Worm (Caenorhabditis elegans) whole organism, young adult: ENCODE data around the gene F11A10.5.

Experiments
- B0336.3 ChIP-seq: fragments of 200-800 bp; sonication (Bioruptor generic); IDR thresholded peaks from 2 replicates; pipeline ENCODE4 v1.3.6; 2022; ENCODE audit warnings: missing genetic modification characterization, missing compliant biosample characterization
- C17E4.6 ChIP-seq: fragments of 200-800 bp; sonication (Bioruptor generic); IDR thresholded peaks from 2 replicates; pipeline ENCODE4 v1.3.6; 2022; ENCODE audit warnings: missing genetic modification reagents, missing genetic modification characterization, missing compliant biosample characterization
- F23B12.7 ChIP-seq: sonication (generic microtip); optimal IDR thresholded peaks from 2 replicates; lab custom pipeline; 2017; ENCODE audit warnings: missing genetic modification characterization, mild to moderate bottlenecking, missing compliant biosample characterization, antibody characterized with exemption, moderate library complexity; ENCODE audit not compliant: insufficient read depth
- F33H1.4 ChIP-seq: fragments of 200-800 bp; sonication (Bioruptor generic); IDR thresholded peaks from 2 replicates; pipeline ENCODE4 v1.3.6; 2022; ENCODE audit warnings: missing genetic modification reagents, missing genetic modification characterization, missing compliant biosample characterization
- F37B4.10 ChIP-seq: fragments of 200-800 bp; sonication (Bioruptor generic); IDR thresholded peaks from 2 replicates; pipeline ENCODE4 v1.3.6; 2022; ENCODE audit warnings: missing genetic modification characterization, missing compliant biosample characterization
- F52B5.7 ChIP-seq: sonication (generic microtip); optimal IDR thresholded peaks from 2 replicates; lab custom pipeline; 2016; ENCODE audit warnings: mild to moderate bottlenecking, missing genetic modification characterization, missing compliant biosample characterization
- F55B11.4 ChIP-seq: sonication (generic microtip); optimal IDR thresholded peaks from 2 replicates; lab custom pipeline; 2016; ENCODE audit warnings: missing compliant biosample characterization, missing genetic modification characterization, borderline replicate concordance; ENCODE audit not compliant: insufficient read depth
- K11D2.4 ChIP-seq: fragments of 200-800 bp; sonication (Bioruptor generic); IDR thresholded peaks from 2 replicates; pipeline ENCODE4 v1.3.6; 2022; ENCODE audit warnings: missing genetic modification reagents, missing genetic modification characterization, missing compliant biosample characterization
- T07F8.4 ChIP-seq: sonication (generic microtip); optimal IDR thresholded peaks from 2 replicates; lab custom pipeline; 2016; ENCODE audit warnings: mild to moderate bottlenecking, missing genetic modification characterization, moderate library complexity, missing compliant biosample characterization
- Y79H2A.3 ChIP-seq: fragments of 200-800 bp; sonication (Bioruptor generic); conservative IDR thresholded peaks from 2 replicates; pipeline ENCODE4 v1.3.6; 2022; ENCODE audit warnings: missing genetic modification reagents, missing genetic modification characterization, missing compliant biosample characterization
- Y95B8A.8 ChIP-seq: fragments of 200-800 bp; sonication (Bioruptor generic); IDR thresholded peaks from 2 replicates; pipeline ENCODE4 v1.3.6; 2022; ENCODE audit warnings: missing genetic modification reagents, missing genetic modification characterization, missing compliant biosample characterization
- athp-1 ChIP-seq: sonication (generic microtip); optimal IDR thresholded peaks from 2 replicates; lab custom pipeline; 2017; ENCODE audit warnings: mild to moderate bottlenecking, missing genetic modification characterization, missing compliant biosample characterization
- attf-3 ChIP-seq: fragments of 200-800 bp; sonication (Bioruptor generic); conservative IDR thresholded peaks from 2 replicates; pipeline ENCODE4 v1.3.6; 2022; ENCODE audit warnings: missing genetic modification reagents, missing genetic modification characterization, missing compliant biosample characterization
- ceh-27 ChIP-seq: fragments of 200-800 bp; sonication (Bioruptor generic); optimal IDR thresholded peaks from 2 replicates; lab custom pipeline; 2018; ENCODE audit warnings: mild to moderate bottlenecking, missing genetic modification characterization, moderate library complexity, missing compliant biosample characterization
- ceh-79 ChIP-seq: sonication (generic microtip); optimal IDR thresholded peaks from 2 replicates; lab custom pipeline; 2017; ENCODE audit warnings: mild to moderate bottlenecking, missing genetic modification characterization, missing compliant biosample characterization
- ceh-91 ChIP-seq: fragments of 200-800 bp; sonication (Bioruptor generic); IDR thresholded peaks from 2 replicates; pipeline ENCODE4 v1.3.6; 2022; ENCODE audit warnings: missing genetic modification reagents, missing genetic modification characterization, missing compliant biosample characterization
- dpl-1 ChIP-seq: fragments of 150-350 bp; optimal IDR thresholded peaks from 2 replicates; lab custom pipeline; 2014; ENCODE audit warnings: missing biosample characterization, missing genetic modification reagents, missing genetic modification characterization
- efl-1 ChIP-seq: fragments of 150-350 bp; optimal IDR thresholded peaks from 2 replicates; lab custom pipeline; 2014; ENCODE audit warnings: missing biosample characterization, missing genetic modification reagents, missing genetic modification characterization
- him-1 ChIP-seq: sonication (generic microtip); optimal IDR thresholded peaks from 2 replicates; lab custom pipeline; 2016; ENCODE audit warnings: missing genotype, missing genetic modification reagents, missing genetic modification characterization, missing compliant biosample characterization
- hlh-26 ChIP-seq: fragments of 200-800 bp; sonication (Bioruptor generic); conservative IDR thresholded peaks from 2 replicates; pipeline ENCODE4 v1.3.6; 2022; ENCODE audit warnings: missing genetic modification reagents, missing genetic modification characterization, missing compliant biosample characterization
- hmg-1.2 ChIP-seq: fragments of 200-800 bp; sonication (Bioruptor generic); IDR thresholded peaks from 2 replicates; pipeline ENCODE4 v1.3.6; 2022; ENCODE audit warnings: missing genetic modification reagents, missing genetic modification characterization, missing compliant biosample characterization
- hmg-20 ChIP-seq: fragments of 200-800 bp; sonication (Bioruptor generic); IDR thresholded peaks from 2 replicates; pipeline ENCODE4 v1.3.6; 2022; ENCODE audit warnings: missing genetic modification reagents, missing genetic modification characterization, missing compliant biosample characterization
- madf-6 ChIP-seq: fragments of 200-800 bp; sonication (Bioruptor generic); IDR thresholded peaks from 2 replicates; pipeline ENCODE4 v1.3.6; 2022; ENCODE audit warnings: missing genetic modification reagents, missing genetic modification characterization, missing compliant biosample characterization
- madf-8 ChIP-seq: fragments of 200-800 bp; sonication (Bioruptor generic); conservative IDR thresholded peaks from 2 replicates; pipeline ENCODE4 v1.3.6; 2022; ENCODE audit warnings: missing genetic modification reagents, missing genetic modification characterization, missing compliant biosample characterization
- nhr-120 ChIP-seq: fragments of 200-800 bp; sonication (Bioruptor generic); IDR thresholded peaks from 2 replicates; pipeline ENCODE4 v1.3.6; 2022; ENCODE audit warnings: missing genetic modification characterization, missing compliant biosample characterization
- nhr-179 ChIP-seq: sonication (generic microtip); optimal IDR thresholded peaks from 2 replicates; lab custom pipeline; 2016; ENCODE audit warnings: mild to moderate bottlenecking, missing genetic modification characterization, missing compliant biosample characterization
- nhr-80 ChIP-seq: sonication (generic microtip); optimal IDR thresholded peaks from 2 replicates; lab custom pipeline; 2016; ENCODE audit warnings: missing genetic modification characterization, missing compliant biosample characterization
- nhr-90 ChIP-seq: sonication (generic microtip); optimal IDR thresholded peaks from 2 replicates; lab custom pipeline; 2016; ENCODE audit warnings: missing genotype, mild to moderate bottlenecking, missing genetic modification characterization, missing compliant biosample characterization
- pbrm-1 ChIP-seq: fragments of 200-800 bp; sonication (Bioruptor generic); IDR thresholded peaks from 2 replicates; pipeline ENCODE4 v1.3.6; 2022; ENCODE audit warnings: missing genetic modification reagents, missing genetic modification characterization, missing compliant biosample characterization
- repo-1 ChIP-seq: sonication (generic microtip); optimal IDR thresholded peaks from 2 replicates; lab custom pipeline; 2017; ENCODE audit warnings: mild to moderate bottlenecking, missing genetic modification characterization, missing compliant biosample characterization
- snpc-1.1 ChIP-seq: sonication (generic microtip); optimal IDR thresholded peaks from 2 replicates; lab custom pipeline; 2017; ENCODE audit warnings: missing genetic modification characterization, mild to moderate bottlenecking, missing compliant biosample characterization, antibody characterized with exemption, moderate library complexity, missing genotype, missing genetic modification reagents; ENCODE audit not compliant: insufficient read depth
- snpc-3.4 ChIP-seq: sonication (generic microtip); optimal IDR thresholded peaks from 2 replicates; lab custom pipeline; 2017; ENCODE audit warnings: missing genetic modification characterization, mild to moderate bottlenecking, missing compliant biosample characterization, antibody characterized with exemption, moderate library complexity, missing genotype, missing genetic modification reagents
- sptf-2 ChIP-seq: fragments of 200-800 bp; sonication (Bioruptor generic); optimal IDR thresholded peaks from 2 replicates; lab custom pipeline; 2018; ENCODE audit warnings: mild to moderate bottlenecking, missing genetic modification characterization, missing compliant biosample characterization
- tlf-1 ChIP-seq: fragments of 200-800 bp; sonication (Bioruptor generic); optimal IDR thresholded peaks from 2 replicates; lab custom pipeline; 2018; ENCODE audit warnings: mild to moderate bottlenecking, missing genetic modification characterization, missing compliant biosample characterization
- unc-62 ChIP-seq: fragments of 150-350 bp; optimal IDR thresholded peaks from 2 replicates; lab custom pipeline; 2014; ENCODE audit warnings: missing biosample characterization, missing genetic modification reagents, missing genetic modification characterization
- xnd-1 ChIP-seq: sonication (generic microtip); optimal IDR thresholded peaks from 2 replicates; lab custom pipeline; 2016; ENCODE audit warnings: missing genotype, missing genetic modification reagents, missing genetic modification characterization, missing compliant biosample characterization
- zfh-2 ChIP-seq: fragments of 200-800 bp; sonication (Bioruptor generic); conservative IDR thresholded peaks from 2 replicates; pipeline ENCODE4 v1.3.6; 2022; ENCODE audit warnings: missing genetic modification reagents, missing genetic modification characterization, missing compliant biosample characterization
- ztf-22 ChIP-seq: fragments of 200-800 bp; sonication (Bioruptor generic); optimal IDR thresholded peaks from 2 replicates; lab custom pipeline; 2018; ENCODE audit warnings: mild to moderate bottlenecking, missing genetic modification characterization, moderate library complexity, missing compliant biosample characterization

Gene F11A10.5

DNA sequence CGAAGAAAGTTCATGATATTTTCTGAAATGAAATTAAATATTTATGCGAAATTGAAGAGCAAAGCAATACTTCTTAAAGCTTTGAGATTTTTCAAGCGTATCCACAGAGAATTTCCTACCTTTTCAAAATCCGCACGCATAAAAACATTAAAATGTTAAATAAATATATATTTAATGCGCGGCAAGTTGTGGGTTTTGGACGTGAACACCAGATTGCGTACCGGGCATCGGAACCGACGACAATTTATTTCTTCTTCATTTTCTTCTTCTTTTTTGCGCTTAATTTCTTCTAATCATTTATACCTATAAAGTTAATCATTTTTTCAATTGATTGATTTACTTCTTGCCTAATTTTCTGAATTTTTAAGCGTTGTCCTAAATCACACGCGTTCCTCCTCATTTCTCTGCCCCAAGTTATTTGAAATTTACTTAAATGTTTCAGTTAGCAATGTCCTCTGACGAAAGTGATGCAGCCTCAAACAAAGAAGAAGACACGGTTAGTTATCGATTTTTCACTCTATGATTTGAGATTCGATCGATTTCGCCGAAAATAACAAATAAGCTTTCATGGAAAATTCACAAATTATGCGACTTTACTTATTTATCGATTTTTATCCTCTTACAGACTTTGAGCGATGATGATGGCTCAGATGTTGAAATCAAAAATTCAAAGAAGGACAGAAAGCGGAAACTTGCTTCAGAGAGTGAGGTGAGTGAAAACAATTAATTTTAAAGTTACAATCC, 42.7 kb upstream of the F11A10.5 start, which contains the start of the genes bre-5 and spt-5:
bre-5 (minus strand) TSS at position 167 of the 744 bp plus-strand sequence.
spt-5 (plus strand) TSS at position 443 of the 744 bp plus-strand sequence.
- TF ChIP-seq dpl-1 (GFP tag; lab: Kevin White, UChicago), result peak; percentile 10
- TF ChIP-seq madf-6, result peak; percentile 37; the same call in 1 of the 2 replicates
- no peak for TF ChIP-seq repo-1 (tag; lab: Kevin White, UChicago)

DNA sequence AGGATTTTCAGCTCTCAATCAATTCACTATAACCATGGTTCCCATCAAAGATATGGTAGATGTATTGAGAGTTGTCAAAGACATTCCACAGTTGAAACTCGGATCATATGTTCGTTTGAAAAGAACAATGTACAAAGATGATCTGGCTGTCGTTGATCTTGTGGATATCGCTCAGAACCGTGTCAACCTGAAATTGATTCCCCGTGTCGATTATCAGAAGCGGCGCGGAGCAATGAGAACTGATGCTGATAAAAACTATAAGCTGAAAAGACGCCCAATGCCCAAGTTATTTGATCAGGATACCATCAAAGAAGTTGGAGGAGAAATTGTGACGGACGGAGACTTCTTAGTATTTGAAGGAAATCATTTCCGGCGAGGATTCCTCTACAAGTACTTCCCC, 41.5 kb upstream of the F11A10.5 start:
- TF ChIP-seq tlf-1 (GFP tag; lab: Kevin White, UChicago), result no peak
- TF ChIP-seq sptf-2, result no peak
- no peak for TF ChIP-seq T07F8.4 (tag; lab: Kevin White, UChicago)
- no peak for TF ChIP-seq ceh-79
- TF ChIP-seq Y95B8A.8 (GFP tag; lab: Robert Waterston, UW), result no peak
- no peak for TF ChIP-seq ztf-22
- no peak for TF ChIP-seq F23B12.7
- no peak for TF ChIP-seq hlh-26 (GFP tag; lab: Robert Waterston, UW)
- TF ChIP-seq dpl-1 (GFP tag; lab: Kevin White, UChicago), result no peak
- no peak for TF ChIP-seq hmg-1.2 (GFP tag; lab: Robert Waterston, UW)

DNA sequence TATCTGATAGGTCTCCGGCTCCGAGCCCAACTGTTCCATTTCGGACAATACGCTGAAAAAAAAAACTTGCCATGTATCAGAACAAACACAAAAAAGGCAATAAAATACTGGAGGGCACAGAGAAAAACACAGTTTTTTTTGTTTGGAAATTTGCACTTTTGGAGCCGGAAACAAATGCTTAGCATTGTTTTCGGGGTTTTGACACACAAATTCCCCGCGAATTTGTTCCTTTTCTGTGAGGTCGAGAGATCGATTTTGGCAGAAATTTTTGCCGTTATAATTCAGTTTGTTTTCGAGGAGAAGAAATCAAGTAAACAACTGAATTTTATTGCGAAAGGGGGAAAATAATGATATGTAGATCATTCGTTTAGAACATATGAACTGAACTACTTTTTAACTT, 37.3 kb upstream of the F11A10.5 start, which contains the start of gene K08E4.2:
K08E4.2 (minus strand) TSS at position 54 of the 400 bp plus-strand sequence.
- TF ChIP-seq F37B4.10 (GFP tag; lab: Robert Waterston, UW) (no peak), efl-1 (peak; percentile 58), zfh-2 (GFP tag; lab: Robert Waterston, UW) (no peak), xnd-1 (peak; percentile 28), nhr-179 (tag; lab: Kevin White, UChicago) (no peak), pbrm-1 (GFP tag; lab: Robert Waterston, UW) (no peak), ceh-27 (GFP tag; lab: Kevin White, UChicago) (no peak), Y79H2A.3 (GFP tag; lab: Robert Waterston, UW) (no peak), madf-6 (peak; percentile 57; the same call in 1 of the 2 replicates), F52B5.7 (no peak), him-1 (tag; lab: Kevin White, UChicago) (no peak), ceh-79 (no peak), F55B11.4 (tag; lab: Kevin White, UChicago) (no peak), attf-3 (GFP tag; lab: Robert Waterston, UW) (no peak), C17E4.6 (GFP tag; lab: Robert Waterston, UW) (no peak), hmg-20 (GFP tag; lab: Robert Waterston, UW) (no peak), snpc-3.4 (no peak), ceh-91 (GFP tag; lab: Robert Waterston, UW) (0 out of 2 replicates have a peak, but pooled peaks have one; percentile 8), madf-8 (GFP tag; lab: Robert Waterston, UW) (0 out of 2 replicates have a peak, but pooled peaks have one; percentile 18), unc-62 (GFP tag; lab: Kevin White, UChicago) (no peak), nhr-90 (tag; lab: Kevin White, UChicago) (no peak), F33H1.4 (GFP tag; lab: Robert Waterston, UW) (no peak), B0336.3 (GFP tag; lab: Robert Waterston, UW) (no peak), snpc-1.1 (tag; lab: Kevin White, UChicago) (no peak), athp-1 (tag; lab: Kevin White, UChicago) (no peak), nhr-120 (GFP tag; lab: Robert Waterston, UW) (no peak), tlf-1 (GFP tag; lab: Kevin White, UChicago) (no peak), nhr-80 (tag; lab: Kevin White, UChicago) (no peak), K11D2.4 (GFP tag; lab: Robert Waterston, UW) (no peak)
